Fruit fly (Drosophila melanogaster) whole organism, prepupa: ENCODE measurements around the gene rho.
A peak's percentile ranks its signal among the peaks of the same experiment; 100 is the strongest.

ENCODE experiments used
- Blimp-1 ChIP-seq: fragments of 200-800 bp; sonication (Bioruptor generic); optimal IDR thresholded peaks from 3 replicates; lab custom pipeline; 2017; ENCODE audit warnings: missing biosample characterization, missing genetic modification characterization, mild to moderate bottlenecking, moderate library complexity, missing genetic modification reagents
- CG10631 ChIP-seq: fragments of 200-800 bp; sonication (Bioruptor generic); optimal IDR thresholded peaks from 2 replicates; lab custom pipeline; 2016; ENCODE audit warnings: missing biosample characterization, missing genetic modification characterization
- CG10669 ChIP-seq: fragments of 200-800 bp; sonication (Bioruptor generic); optimal IDR thresholded peaks from 3 replicates; lab custom pipeline; 2018; ENCODE audit warnings: missing biosample characterization, mild to moderate bottlenecking, missing genetic modification characterization, moderate library complexity
- CG11294 ChIP-seq: fragments of 200-800 bp; sonication (Bioruptor generic); IDR thresholded peaks from 2 replicates; pipeline ENCODE4 v1.3.6; 2022; ENCODE audit warnings: missing biosample characterization, missing genetic modification characterization
- CG15336 ChIP-seq: fragments of 200-800 bp; sonication (Bioruptor generic); IDR thresholded peaks from 2 replicates; pipeline ENCODE4 v1.3.6; 2022; ENCODE audit warnings: missing biosample characterization, missing genetic modification characterization
- CG1621 ChIP-seq: fragments of 200-800 bp; sonication (Bioruptor generic); optimal IDR thresholded peaks from 3 replicates; lab custom pipeline; 2018; ENCODE audit warnings: missing biosample characterization, mild to moderate bottlenecking, missing genetic modification characterization
- CG3032 ChIP-seq: fragments of 200-800 bp; optimal IDR thresholded peaks from 2 replicates; lab custom pipeline; 2019; ENCODE audit warnings: missing biosample characterization, mild to moderate bottlenecking, missing genetic modification characterization, moderate library complexity
- CG31627 ChIP-seq: fragments of 200-800 bp; sonication (Bioruptor generic); optimal IDR thresholded peaks from 3 replicates; lab custom pipeline; 2016; ENCODE audit warnings: missing biosample characterization, missing genetic modification characterization
- CG34406 ChIP-seq: fragments of 200-800 bp; sonication (Bioruptor generic); optimal IDR thresholded peaks from 3 replicates; lab custom pipeline; 2016; ENCODE audit warnings: missing biosample characterization, missing genetic modification characterization
- CG3919 ChIP-seq: fragments of 200-800 bp; sonication (Bioruptor generic); optimal IDR thresholded peaks from 3 replicates; lab custom pipeline; 2016; ENCODE audit warnings: missing biosample characterization, missing genetic modification characterization
- CG6163 ChIP-seq: fragments of 200-800 bp; sonication (Bioruptor generic); IDR thresholded peaks from 3 replicates; pipeline ENCODE4 v1.3.6; 2022; ENCODE audit warnings: missing biosample characterization, missing genetic modification characterization
- CG6792 ChIP-seq: fragments of 200-800 bp; sonication (Bioruptor generic); optimal IDR thresholded peaks from 3 replicates; lab custom pipeline; 2016; ENCODE audit warnings: missing biosample characterization, missing genetic modification characterization
- CG6808 ChIP-seq: fragments of 200-800 bp; sonication (Bioruptor generic); optimal IDR thresholded peaks from 3 replicates; lab custom pipeline; 2017; ENCODE audit warnings: missing biosample characterization, missing genetic modification characterization, mild to moderate bottlenecking, moderate library complexity, missing genetic modification reagents
- CG6854 ChIP-seq: fragments of 200-800 bp; sonication (Bioruptor generic); optimal IDR thresholded peaks from 2 replicates; lab custom pipeline; 2017; ENCODE audit warnings: missing biosample characterization, mild to moderate bottlenecking, missing genetic modification characterization
- CG8119 ChIP-seq: fragments of 200-800 bp; sonication (Bioruptor generic); IDR thresholded peaks from 3 replicates; pipeline ENCODE4 v1.3.6; 2022; ENCODE audit warnings: missing biosample characterization, missing genetic modification characterization
- CG8319 ChIP-seq: fragments of 200-800 bp; sonication (Bioruptor generic); optimal IDR thresholded peaks from 3 replicates; lab custom pipeline; 2016; ENCODE audit warnings: missing biosample characterization, missing genetic modification characterization
- Eip78C ChIP-seq: fragments of 200-800 bp; sonication (Bioruptor generic); peaks from one replicate; lab custom pipeline; 2016; ENCODE audit warnings: missing biosample characterization, missing genetic modification characterization
- Eip93F ChIP-seq: fragments of 200-800 bp; sonication (Bioruptor generic); optimal IDR thresholded peaks from 2 replicates; lab custom pipeline; 2016; ENCODE audit warnings: missing biosample characterization, mild to moderate bottlenecking, missing genetic modification characterization
- Gug ChIP-seq: fragments of 200-800 bp; sonication (Bioruptor generic); IDR thresholded peaks from 2 replicates; pipeline ENCODE4 v1.3.6; 2022; ENCODE audit warnings: missing biosample characterization, missing genetic modification characterization
- Hr38 ChIP-seq: sonication (Bioruptor generic); optimal IDR thresholded peaks from 2 replicates; lab custom pipeline; 2016; ENCODE audit warnings: missing biosample characterization, missing genetic modification characterization
- Hr39 ChIP-seq: fragments of 200-800 bp; sonication (Bioruptor generic); optimal IDR thresholded peaks from 2 replicates; lab custom pipeline; 2016; ENCODE audit warnings: missing biosample characterization, missing genetic modification characterization
- Lpt ChIP-seq: fragments of 200-800 bp; sonication (Bioruptor generic); optimal IDR thresholded peaks from 3 replicates; lab custom pipeline; 2016; ENCODE audit warnings: missing biosample characterization, missing genetic modification characterization
- Met ChIP-seq: fragments of 200-800 bp; sonication (Bioruptor generic); optimal IDR thresholded peaks from 3 replicates; lab custom pipeline; 2016; ENCODE audit warnings: missing biosample characterization, missing genetic modification characterization
- Smox ChIP-seq: fragments of 200-800 bp; sonication (Bioruptor generic); optimal IDR thresholded peaks from 3 replicates; lab custom pipeline; 2016; ENCODE audit warnings: missing biosample characterization, missing genetic modification characterization
- Sox14 ChIP-seq: fragments of 200-800 bp; sonication (Bioruptor generic); optimal IDR thresholded peaks from 3 replicates; lab custom pipeline; 2016; ENCODE audit warnings: missing biosample characterization, missing genetic modification characterization
- achi ChIP-seq: fragments of 200-800 bp; sonication (Bioruptor generic); optimal IDR thresholded peaks from 3 replicates; lab custom pipeline; 2016; ENCODE audit warnings: missing biosample characterization, missing genetic modification characterization
- dsx ChIP-seq: fragments of 200-800 bp; optimal IDR thresholded peaks from 3 replicates; lab custom pipeline; 2019; ENCODE audit warnings: missing biosample characterization, mild to moderate bottlenecking, missing genetic modification characterization, moderate library complexity; ENCODE audit not compliant: poor library complexity, severe bottlenecking
- eg ChIP-seq: fragments of 200-800 bp; sonication (Bioruptor generic); IDR thresholded peaks from 3 replicates; pipeline ENCODE4 v1.3.6; 2022; ENCODE audit warnings: missing biosample characterization, missing genetic modification characterization
- esn ChIP-seq: fragments of 200-800 bp; sonication (Bioruptor generic); optimal IDR thresholded peaks from 2 replicates; lab custom pipeline; 2016; ENCODE audit warnings: missing biosample characterization, mild to moderate bottlenecking, missing genetic modification characterization, moderate library complexity
- fd85E ChIP-seq: fragments of 200-800 bp; sonication (Bioruptor generic); optimal IDR thresholded peaks from 3 replicates; lab custom pipeline; 2016; ENCODE audit warnings: missing biosample characterization, missing genetic modification characterization
- lz ChIP-seq: fragments of 200-800 bp; sonication (Bioruptor generic); optimal IDR thresholded peaks from 3 replicates; lab custom pipeline; 2016; ENCODE audit warnings: missing biosample characterization, missing genetic modification characterization
- net ChIP-seq: fragments of 200-800 bp; sonication (Bioruptor generic); optimal IDR thresholded peaks from 3 replicates; lab custom pipeline; 2016; ENCODE audit warnings: missing biosample characterization, missing genetic modification characterization
- salr ChIP-seq, 2 experiments: fragments of 200-800 bp; sonication (Bioruptor generic); optimal IDR thresholded peaks; 3 replicates each; lab custom pipeline; 2016 to 2018; ENCODE audit warnings: missing biosample characterization in 2 of 2, missing genetic modification characterization in 2 of 2, mild to moderate bottlenecking in 1 of 2
- spab ChIP-seq: fragments of 200-800 bp; sonication (Bioruptor generic); optimal IDR thresholded peaks from 2 replicates; lab custom pipeline; 2017; ENCODE audit warnings: missing biosample characterization, mild to moderate bottlenecking, missing genetic modification characterization, missing genetic modification reagents
- svp ChIP-seq: fragments of 200-800 bp; sonication (Bioruptor generic); peaks from one replicate; lab custom pipeline; 2016; ENCODE audit warnings: missing biosample characterization, missing genetic modification characterization
- vri ChIP-seq: fragments of 200-800 bp; sonication (Bioruptor generic); optimal IDR thresholded peaks from 3 replicates; lab custom pipeline; 2016; ENCODE audit warnings: missing biosample characterization, mild to moderate bottlenecking, missing genetic modification characterization

Gene rho

dm6 chr3L:1484747-1485146, 21.1 kb downstream of the rho start (continued):
- no peak for TF ChIP-seq CG1621
- TF ChIP-seq CG8119 (GFP tag; lab: Robert Waterston, UW), result no peak
- TF ChIP-seq Eip78C, result peak; percentile 40
- no peak for TF ChIP-seq Lpt
- TF ChIP-seq salr (GFP tag; optimal IDR thresholded peaks at IDR 0.05; lab: Kevin White, UChicago), result no peak
- peak; percentile 37 for TF ChIP-seq CG3032
- TF ChIP-seq CG15336 (GFP tag; lab: Robert Waterston, UW), result no peak
- peak; percentile 62 for TF ChIP-seq CG3919 (GFP tag; lab: Kevin White, UChicago)
- TF ChIP-seq CG6792, result no peak
- peak; percentile 35 for TF ChIP-seq achi
- TF ChIP-seq CG31627 (GFP tag; lab: Kevin White, UChicago), result no peak
- TF ChIP-seq Blimp-1 (GFP tag; lab: Kevin White, UChicago), result no peak
- TF ChIP-seq spab (GFP tag; lab: Kevin White, UChicago), result peak; percentile 36
- no peak for TF ChIP-seq Hr38 (GFP tag; lab: Kevin White, UChicago)
- no peak for TF ChIP-seq fd85E
- no peak for TF ChIP-seq dsx (GFP tag; lab: Kevin White, UChicago)
- TF ChIP-seq CG6808 (GFP tag; lab: Kevin White, UChicago), result peak; percentile 28
- peak; percentile 18; the same call in 1 of the 2 replicates for TF ChIP-seq Gug (GFP tag; lab: Robert Waterston, UW)

- TF ChIP-seq Blimp-1 (GFP tag; lab: Kevin White, UChicago) (no peak), CG10631 (GFP tag; lab: Kevin White, UChicago) (no peak), Eip78C (peak; percentile 65), fd85E (no peak), net (GFP tag; lab: Kevin White, UChicago) (no peak), CG11294 (GFP tag; lab: Robert Waterston, UW) (no peak), CG3919 (GFP tag; lab: Kevin White, UChicago) (peak; percentile 24), eg (GFP tag; lab: Robert Waterston, UW) (0 out of 3 replicates have a peak, but pooled peaks have one; percentile 46), Smox (GFP tag; lab: Kevin White, UChicago) (no peak), Lpt (peak; percentile 0), Hr38 (GFP tag; lab: Kevin White, UChicago) (no peak), CG15336 (GFP tag; lab: Robert Waterston, UW) (peak; percentile 49; the same call in 1 of the 2 replicates), lz (GFP tag; lab: Kevin White, UChicago) (no peak), esn (GFP tag; lab: Kevin White, UChicago) (peak; percentile 4), CG6854 (GFP tag; lab: Kevin White, UChicago) (no peak), CG34406 (no peak), Eip93F (GFP tag; lab: Kevin White, UChicago) (no peak), svp (peak; percentile 78), CG1621 (no peak), salr (GFP tag; optimal IDR thresholded peaks at IDR 0.05; lab: Kevin White, UChicago) (no peak), dsx (GFP tag; lab: Kevin White, UChicago) (peak; percentile 53), Met (peak; percentile 6), Sox14 (GFP tag; lab: Kevin White, UChicago) (peak; percentile 5), CG8319 (no peak)
These were observed 25.1 kb downstream of the rho start for dm6 chr3L:1488592-1489183.

dm6 chr3L:1489523-1489922, 25.9 kb downstream of the rho start, which contains the start of gene stet:
stet (minus strand) TSS chr3L:1489547.
- TF ChIP-seq CG10669 (GFP tag; lab: Kevin White, UChicago), result no peak
- peak; percentile 58 for TF ChIP-seq dsx (GFP tag; lab: Kevin White, UChicago)
- peak; percentile 39 for TF ChIP-seq vri
- 0 out of 3 replicates have a peak, but pooled peaks have one; percentile 28 for TF ChIP-seq CG6163
- no peak for TF ChIP-seq Met
- peak; percentile 3 for TF ChIP-seq Lpt
- TF ChIP-seq Sox14 (GFP tag; lab: Kevin White, UChicago), result no peak

- TF ChIP-seq CG34406 (no peak), Hr39 (no peak)
These were observed 32.2 kb downstream of the rho start for dm6 chr3L:1495803-1496202.
